Worm (Caenorhabditis elegans): ENCODE data around the gene dlst-1.

dlst-1 gene

ce11 chrV:6658765-6659164 lies 50.1 kb downstream of the dlst-1 start (continued):
- TF ChIP-seq lir-3 (tag; optimal IDR thresholded peaks at IDR 0.05) (no peak), vab-7 (GFP tag; IDR thresholded peaks at IDR 0.05) (peak; percentile 24; the same call in 1 of the 2 replicates), mes-2 (tag; optimal IDR thresholded peaks at IDR 0.05; ENCODE audit: poor library complexity, severe bottlenecking) (peak; percentile 18), zip-11 (GFP tag; IDR thresholded peaks at IDR 0.05) (no peak), snpc-1.2 (GFP tag; IDR thresholded peaks at IDR 0.05) (no peak), Y105C5A.15 (GFP tag; IDR thresholded peaks at IDR 0.05) (no peak), ceh-44 (GFP tag; IDR thresholded peaks at IDR 0.05) (no peak; the same call in 1 of the 2 replicates), nhr-42 (GFP tag; IDR thresholded peaks at IDR 0.05) (no peak), duxl-1 (tag; optimal IDR thresholded peaks at IDR 0.05; ENCODE audit: poor library complexity) (no peak), ceh-28 (tag; optimal IDR thresholded peaks at IDR 0.05) (no peak), dmd-9 (GFP tag; IDR thresholded peaks at IDR 0.05) (no peak), set-16 (GFP tag; IDR thresholded peaks at IDR 0.05) (peak; percentile 64), nhr-237 (tag; optimal IDR thresholded peaks at IDR 0.05) (no peak), Y75B8A.6 (GFP tag; IDR thresholded peaks at IDR 0.05) (no peak), nhr-111 (GFP tag; optimal IDR thresholded peaks at IDR 0.05) (no peak), lin-1 (GFP tag; IDR thresholded peaks at IDR 0.05) (no peak), mxl-3 (GFP tag; optimal IDR thresholded peaks at IDR 0.05) (peak; percentile 24), jun-1 (tag; optimal IDR thresholded peaks at IDR 0.05) (no peak), nhr-25 (tag; optimal IDR thresholded peaks at IDR 0.05; ENCODE audit: borderline replicate concordance, insufficient read depth) (no peak), hlh-30 (tag; optimal IDR thresholded peaks at IDR 0.05; ENCODE audit: insufficient read depth) (peak; percentile 85), pqm-1 (tag; optimal IDR thresholded peaks at IDR 0.05) (no peak), nhr-28 (tag; optimal IDR thresholded peaks at IDR 0.05) (no peak), nhr-48 (tag; optimal IDR thresholded peaks at IDR 0.05) (no peak), mdl-1 (tag; optimal IDR thresholded peaks at IDR 0.05) (peak in 1 of 2 experiments; percentile 83), F44E2.7 (GFP tag; IDR thresholded peaks at IDR 0.05) (no peak), zag-1 (tag; optimal IDR thresholded peaks at IDR 0.05) (no peak), hif-1 (tag; optimal IDR thresholded peaks at IDR 0.05) (peak in 1 of 2 experiments; percentile 62), fkh-10 (GFP tag; optimal IDR thresholded peaks at IDR 0.05) (peak; percentile 69), aly-2 (tag; optimal IDR thresholded peaks at IDR 0.05) (no peak), aha-1 (tag) (peak; percentile 85), nhr-6 (tag; optimal IDR thresholded peaks at IDR 0.05) (no peak), daf-8 (GFP tag; IDR thresholded peaks at IDR 0.05) (no peak)

ce11 chrV:6657532-6658259 lies 51.2 kb downstream of the dlst-1 start:
- TF ChIP-seq nhr-111 (GFP tag; optimal IDR thresholded peaks at IDR 0.05) (no peak), mxl-3 (GFP tag; optimal IDR thresholded peaks at IDR 0.05) (no peak), snpc-4 (tag; optimal IDR thresholded peaks at IDR 0.05) (peak; percentile 40), tag-97 (GFP tag; IDR thresholded peaks at IDR 0.05) (no peak), duxl-1 (tag; optimal IDR thresholded peaks at IDR 0.05; ENCODE audit: poor library complexity) (no peak), gei-8 (GFP tag; optimal IDR thresholded peaks at IDR 0.05) (no peak), F49E8.2 (tag; optimal IDR thresholded peaks at IDR 0.05; ENCODE audit: borderline replicate concordance) (no peak), ZK546.5 (tag; optimal IDR thresholded peaks at IDR 0.05) (no peak), T20F7.1 (GFP tag; optimal IDR thresholded peaks at IDR 0.05) (peak; percentile 22), Y75B8A.6 (GFP tag; IDR thresholded peaks at IDR 0.05) (no peak), sdz-12 (GFP tag; optimal IDR thresholded peaks at IDR 0.05) (no peak), dve-1 (tag; optimal IDR thresholded peaks at IDR 0.05; ENCODE audit: insufficient read depth) (peak; percentile 59), madf-9 (GFP tag; conservative IDR thresholded peaks at IDR 0.05) (no peak), unc-62 (GFP tag; optimal IDR thresholded peaks at IDR 0.05 in 1 of 2) (peak in 1 of 2 experiments; percentile 31), unc-62 (tag; optimal IDR thresholded peaks at IDR 0.05) (no peak), R02D3.7 (tag; optimal IDR thresholded peaks at IDR 0.05) (no peak), hlh-11 (tag; optimal IDR thresholded peaks at IDR 0.05) (peak; percentile 14), Y48G9A.11 (GFP tag; IDR thresholded peaks at IDR 0.05) (0 out of 2 replicates have a peak, but pooled peaks have one; percentile 11), pqm-1 (tag; optimal IDR thresholded peaks at IDR 0.05) (no peak), nhr-102 (tag; optimal IDR thresholded peaks at IDR 0.05) (no peak), F37D6.2 (tag; optimal IDR thresholded peaks at IDR 0.05) (no peak), hif-1 (tag; optimal IDR thresholded peaks at IDR 0.05) (no peak), jun-1 (tag; optimal IDR thresholded peaks at IDR 0.05) (no peak), Y5F2A.4 (GFP tag; optimal IDR thresholded peaks at IDR 0.05) (no peak)
